Worm (Caenorhabditis elegans) whole organism, late embryonic: ENCODE data around the gene nlp-27.

ENCODE experiments used
- K02D7.2 ChIP-seq: sonication (generic microtip); optimal IDR thresholded peaks from 2 replicates; lab custom pipeline; 2017; ENCODE audit warnings: mild to moderate bottlenecking, missing genetic modification characterization, missing compliant biosample characterization
- K09A11.1 ChIP-seq: sonication (generic microtip); optimal IDR thresholded peaks from 2 replicates; lab custom pipeline; 2017; ENCODE audit warnings: antibody characterized with exemption, mild to moderate bottlenecking, missing genetic modification characterization, missing compliant biosample characterization; ENCODE audit not compliant: insufficient read depth
- Y22D7AL.16 ChIP-seq: sonication (generic microtip); optimal IDR thresholded peaks from 2 replicates; lab custom pipeline; 2016; ENCODE audit warnings: missing genetic modification characterization, missing compliant biosample characterization
- ama-1 ChIP-seq: fragments of 150-350 bp; optimal IDR thresholded peaks from 2 replicates; lab custom pipeline; 2014
- ceh-14 ChIP-seq: sonication (generic microtip); optimal IDR thresholded peaks from 2 replicates; lab custom pipeline; 2016; ENCODE audit warnings: missing genotype, missing genetic modification characterization, missing compliant biosample characterization
- ceh-18 ChIP-seq: sonication (generic microtip); optimal IDR thresholded peaks from 2 replicates; lab custom pipeline; 2016; ENCODE audit warnings: missing genetic modification characterization, missing compliant biosample characterization
- ceh-19 ChIP-seq: fragments of 200-800 bp; sonication (Bioruptor generic); optimal IDR thresholded peaks from 2 replicates; lab custom pipeline; 2018; ENCODE audit warnings: mild to moderate bottlenecking, missing genetic modification characterization, missing compliant biosample characterization
- ceh-2 ChIP-seq: sonication (generic microtip); optimal IDR thresholded peaks from 2 replicates; lab custom pipeline; 2016; ENCODE audit warnings: missing genotype, missing genetic modification characterization, missing compliant biosample characterization
- ceh-22 ChIP-seq: sonication (generic microtip); optimal IDR thresholded peaks from 2 replicates; lab custom pipeline; 2017; ENCODE audit warnings: missing biosample characterization, missing genetic modification characterization
- ceh-24 ChIP-seq: sonication (generic microtip); optimal IDR thresholded peaks from 2 replicates; lab custom pipeline; 2016; ENCODE audit warnings: mild to moderate bottlenecking, missing genetic modification characterization, missing compliant biosample characterization
- ceh-31 ChIP-seq: sonication (generic microtip); optimal IDR thresholded peaks from 2 replicates; lab custom pipeline; 2016; ENCODE audit warnings: missing genetic modification characterization, missing compliant biosample characterization
- ceh-34 ChIP-seq: sonication (generic microtip); optimal IDR thresholded peaks from 2 replicates; lab custom pipeline; 2016; ENCODE audit warnings: mild to moderate bottlenecking, missing genetic modification characterization, missing compliant biosample characterization
- ceh-48 ChIP-seq: sonication (generic microtip); optimal IDR thresholded peaks from 2 replicates; lab custom pipeline; 2016; ENCODE audit warnings: missing genetic modification characterization, inconsistent platforms, missing compliant biosample characterization
- dve-1 ChIP-seq: sonication (generic microtip); optimal IDR thresholded peaks from 2 replicates; lab custom pipeline; 2017; ENCODE audit warnings: antibody characterized with exemption, mild to moderate bottlenecking, missing genetic modification characterization, missing compliant biosample characterization
- elt-2 ChIP-seq: sonication (generic microtip); optimal IDR thresholded peaks from 2 replicates; lab custom pipeline; 2016; ENCODE audit warnings: missing genetic modification reagents, missing genetic modification characterization, missing compliant biosample characterization
- elt-4 ChIP-seq: sonication (generic microtip); optimal IDR thresholded peaks from 2 replicates; lab custom pipeline; 2016; ENCODE audit warnings: missing genetic modification characterization, missing compliant biosample characterization
- ets-4 ChIP-seq: sonication (generic microtip); optimal IDR thresholded peaks from 2 replicates; lab custom pipeline; 2016; ENCODE audit warnings: missing genetic modification characterization, missing compliant biosample characterization
- eyg-1 ChIP-seq: sonication (generic microtip); optimal IDR thresholded peaks from 2 replicates; lab custom pipeline; 2016; ENCODE audit warnings: missing genotype, missing genetic modification characterization, missing compliant biosample characterization
- hlh-6 ChIP-seq: sonication (generic microtip); optimal IDR thresholded peaks from 2 replicates; lab custom pipeline; 2016; ENCODE audit warnings: missing genotype, missing genetic modification characterization, missing compliant biosample characterization
- lim-6 ChIP-seq: sonication (generic microtip); optimal IDR thresholded peaks from 2 replicates; lab custom pipeline; 2016; ENCODE audit warnings: missing genetic modification characterization, missing compliant biosample characterization
- madf-2 ChIP-seq: sonication (generic microtip); optimal IDR thresholded peaks from 2 replicates; lab custom pipeline; 2017; ENCODE audit warnings: missing genetic modification characterization, missing compliant biosample characterization
- mec-3 ChIP-seq: sonication (generic microtip); optimal IDR thresholded peaks from 2 replicates; lab custom pipeline; 2016; ENCODE audit warnings: borderline replicate concordance, missing genetic modification characterization, missing compliant biosample characterization
- nhr-11 ChIP-seq: fragments of 150-350 bp; optimal IDR thresholded peaks from 2 replicates; lab custom pipeline; 2014; ENCODE audit warnings: missing biosample characterization, missing genetic modification characterization
- nhr-232 ChIP-seq: sonication (generic microtip); optimal IDR thresholded peaks from 2 replicates; lab custom pipeline; 2016; ENCODE audit warnings: missing genetic modification characterization, missing compliant biosample characterization
- npax-4 ChIP-seq: sonication (generic microtip); optimal IDR thresholded peaks from 2 replicates; lab custom pipeline; 2016; ENCODE audit warnings: missing genetic modification characterization, missing compliant biosample characterization
- pat-9 ChIP-seq: fragments of 200-800 bp; sonication (Bioruptor generic); optimal IDR thresholded peaks from 2 replicates; lab custom pipeline; 2018; ENCODE audit warnings: mild to moderate bottlenecking, missing genetic modification characterization, moderate library complexity, missing compliant biosample characterization
- pha-2 ChIP-seq: sonication (generic microtip); optimal IDR thresholded peaks from 2 replicates; lab custom pipeline; 2017; ENCODE audit warnings: mild to moderate bottlenecking, missing genetic modification characterization, missing compliant biosample characterization
- pqm-1 ChIP-seq: sonication (generic microtip); optimal IDR thresholded peaks from 2 replicates; lab custom pipeline; 2016; ENCODE audit warnings: missing genetic modification characterization, missing compliant biosample characterization
- ref-2 ChIP-seq: sonication (generic microtip); optimal IDR thresholded peaks from 2 replicates; lab custom pipeline; 2016; ENCODE audit warnings: missing genetic modification characterization, missing compliant biosample characterization
- sox-4 ChIP-seq: sonication (generic microtip); optimal IDR thresholded peaks from 2 replicates; lab custom pipeline; 2017; ENCODE audit warnings: mild to moderate bottlenecking, missing genetic modification characterization, inconsistent platforms, missing compliant biosample characterization
- syd-9 ChIP-seq: sonication (generic microtip); optimal IDR thresholded peaks from 2 replicates; lab custom pipeline; 2016; ENCODE audit warnings: mild to moderate bottlenecking, missing genetic modification characterization, moderate library complexity, missing compliant biosample characterization
- tbx-2 ChIP-seq: sonication (generic microtip); optimal IDR thresholded peaks from 2 replicates; lab custom pipeline; 2016; ENCODE audit warnings: missing genetic modification characterization, missing compliant biosample characterization
- unc-55 ChIP-seq: sonication (generic microtip); optimal IDR thresholded peaks from 2 replicates; lab custom pipeline; 2017; ENCODE audit warnings: missing biosample characterization, missing genetic modification reagents, missing genetic modification characterization
- unc-86 ChIP-seq: sonication (generic microtip); optimal IDR thresholded peaks from 2 replicates; lab custom pipeline; 2016; ENCODE audit warnings: missing genetic modification characterization, missing compliant biosample characterization

nlp-27 gene

ce11 chrV:3979053-3979452 lies 10.1 kb upstream of the nlp-27 start, which contains the start of gene nlp-34:
nlp-34 (minus strand) TSS chrV:3979134.
- TF ChIP-seq tbx-2 (no peak), ets-4 (no peak), K09A11.1 (no peak)

DNA sequence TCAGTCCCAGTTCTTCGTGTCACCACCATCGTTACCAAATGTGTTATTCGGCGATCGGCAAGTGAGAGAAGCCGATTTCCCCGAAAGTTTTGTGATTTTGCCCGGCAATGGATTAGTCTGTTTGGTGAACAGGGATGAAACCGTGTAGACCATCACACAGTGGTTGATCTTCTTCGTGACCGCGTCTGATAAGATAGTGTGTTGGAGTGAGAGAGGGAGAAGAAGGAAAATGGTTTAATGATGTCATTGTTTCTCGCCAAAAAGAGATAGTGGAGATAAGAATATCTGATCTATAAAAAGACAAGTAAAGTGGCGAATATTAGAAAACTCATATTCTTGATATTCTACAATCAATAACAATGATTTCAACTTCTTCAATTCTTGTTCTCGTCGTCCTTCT lies 9.4 kb upstream of the nlp-27 start, which contains the start of gene nlp-31:
Gene nlp-31 (plus strand): TSS at position 237 of the 400 bp plus-strand sequence.
- TF ChIP-seq ref-2 (tag; lab: Kevin White, UChicago) (peak; percentile 3), ceh-18 (tag; lab: Kevin White, UChicago) (no peak), tbx-2 (no peak), elt-2 (tag; lab: Kevin White, UChicago) (peak; percentile 61)

- no peak for TF ChIP-seq K09A11.1
- no peak for TF ChIP-seq Y22D7AL.16
- no peak for TF ChIP-seq ceh-34 (tag; lab: Kevin White, UChicago)
- no peak for TF ChIP-seq ceh-22 (tag; lab: Kevin White, UChicago)
- no peak for TF ChIP-seq elt-4 (tag; lab: Kevin White, UChicago)
- no peak for TF ChIP-seq mec-3 (tag; lab: Kevin White, UChicago)
- TF ChIP-seq sox-4 (tag; lab: Kevin White, UChicago) = no peak
- TF ChIP-seq nhr-232 (tag; lab: Kevin White, UChicago) = no peak
- no peak for TF ChIP-seq unc-86 (tag; lab: Kevin White, UChicago)
- no peak for TF ChIP-seq ceh-2
- TF ChIP-seq pat-9 = no peak
- TF ChIP-seq eyg-1 (tag; lab: Kevin White, UChicago) = no peak
- no peak for TF ChIP-seq pha-2 (tag; lab: Kevin White, UChicago)
- TF ChIP-seq dve-1 (tag; lab: Kevin White, UChicago) = no peak
- no peak for TF ChIP-seq syd-9 (tag; lab: Kevin White, UChicago)
- no peak for TF ChIP-seq ceh-48 (tag; lab: Kevin White, UChicago)
- no peak for TF ChIP-seq unc-55 (GFP tag; lab: Kevin White, UChicago)
- no peak for TF ChIP-seq madf-2 (tag; lab: Kevin White, UChicago)
- TF ChIP-seq ama-1 (lab: Kevin White, UChicago) = no peak
- TF ChIP-seq, all 69 proteins: peak for 0
Observed at ce11 chrV:3980228-3980933, 8.8 kb upstream of the nlp-27 start.

DNA sequence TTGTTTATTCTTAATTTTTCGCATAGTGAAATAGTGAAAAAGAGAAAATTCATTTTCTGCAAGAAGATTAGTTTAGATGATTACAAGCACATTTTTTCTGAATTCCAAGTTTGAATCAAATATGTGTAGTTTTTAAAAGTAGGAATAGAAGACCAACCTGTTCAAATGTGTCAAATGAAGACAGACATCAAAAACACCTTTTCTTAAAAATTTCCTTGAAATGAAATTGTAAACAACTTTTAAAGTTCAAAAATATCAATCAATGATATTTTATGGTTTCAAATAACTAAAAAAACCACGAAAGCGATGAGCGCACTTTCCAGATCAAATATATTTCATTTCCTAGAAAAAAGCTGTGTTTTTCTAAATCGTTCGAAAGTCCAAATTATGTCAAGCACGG lies 7.5 kb upstream of the nlp-27 start, which contains the start of gene nlp-30:
Gene nlp-30 (plus strand): TSS at position 301 of the 400 bp plus-strand sequence.
- TF ChIP-seq elt-4 (tag; lab: Kevin White, UChicago) (no peak), dve-1 (tag; lab: Kevin White, UChicago) (no peak), mec-3 (tag; lab: Kevin White, UChicago) (no peak), ceh-34 (tag; lab: Kevin White, UChicago) (no peak), lim-6 (tag; lab: Kevin White, UChicago) (no peak), pqm-1 (tag; lab: Kevin White, UChicago) (no peak), pha-2 (tag; lab: Kevin White, UChicago) (no peak), nhr-11 (no peak), tbx-2 (no peak), npax-4 (tag; lab: Kevin White, UChicago) (no peak), K02D7.2 (no peak)

DNA sequence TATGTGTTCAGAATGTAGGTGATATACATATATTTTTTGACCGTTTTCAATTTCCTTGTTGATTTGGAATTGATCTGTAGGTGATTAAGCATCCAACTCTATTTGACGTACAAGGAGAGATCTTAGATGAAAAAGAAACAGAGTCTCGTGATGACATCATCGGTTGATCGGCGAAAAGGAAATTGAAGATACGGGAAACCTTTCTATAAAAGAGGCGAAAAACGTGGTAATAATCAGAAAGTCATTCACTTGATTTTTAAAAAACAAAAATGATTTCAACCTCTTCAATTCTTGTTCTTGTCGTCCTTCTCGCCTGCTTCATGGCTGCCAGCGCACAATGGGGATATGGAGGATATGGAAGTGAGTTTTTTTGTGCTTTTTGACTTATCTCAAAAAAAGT lies 5.0 kb upstream of the nlp-27 start, which contains the start of gene nlp-29:
Gene nlp-29 (plus strand): TSS at position 248 of the 400 bp plus-strand sequence.
- TF ChIP-seq elt-4 (tag; lab: Kevin White, UChicago) = no peak
- no peak for TF ChIP-seq ceh-19 (GFP tag; lab: Kevin White, UChicago)
- TF ChIP-seq ceh-31 = no peak
- TF ChIP-seq dve-1 (tag; lab: Kevin White, UChicago) = peak; percentile 12
- no peak for TF ChIP-seq ceh-14 (tag; lab: Kevin White, UChicago)
- no peak for TF ChIP-seq ets-4
- no peak for TF ChIP-seq ceh-24
- no peak for TF ChIP-seq hlh-6
